Worm (Caenorhabditis elegans) whole organism, L2 larva: Measurements from ENCODE around the gene gbb-2.

Source experiments
- ceh-82 ChIP-seq: fragments of 150-350 bp; optimal IDR thresholded peaks from 2 replicates; lab custom pipeline; 2014; ENCODE audit warnings: missing biosample characterization, missing genetic modification characterization
- elt-1 ChIP-seq: fragments of 150-350 bp; optimal IDR thresholded peaks from 2 replicates; lab custom pipeline; 2014; ENCODE audit warnings: missing biosample characterization, missing genetic modification characterization
- elt-3 ChIP-seq: sonication (generic microtip); optimal IDR thresholded peaks from 2 replicates; lab custom pipeline; 2017; ENCODE audit warnings: missing biosample characterization, missing genetic modification characterization
- lin-13 ChIP-seq: fragments of 150-350 bp; optimal IDR thresholded peaks from 2 replicates; lab custom pipeline; 2014; ENCODE audit warnings: missing biosample characterization, missing genetic modification reagents, missing genetic modification characterization
- lsy-2 ChIP-seq, 2 experiments: fragments of 150-350 bp in 1 of 2; sonication (generic microtip) in 1 of 2; optimal IDR thresholded peaks; 2 replicates each; lab custom pipeline; 2014 to 2017; ENCODE audit warnings: missing biosample characterization in 2 of 2, missing genetic modification characterization in 2 of 2
- sma-9 ChIP-seq, 2 experiments: fragments of 150-350 bp in 1 of 2; sonication (generic microtip) in 1 of 2; optimal IDR thresholded peaks; 2 replicates each; lab custom pipeline; 2014 to 2016; ENCODE audit warnings: missing genetic modification characterization in 2 of 2, mild to moderate bottlenecking in 1 of 2, missing biosample characterization in 1 of 2, missing compliant biosample characterization in 1 of 2, missing genetic modification reagents in 1 of 2, moderate library complexity in 1 of 2

DNA sequence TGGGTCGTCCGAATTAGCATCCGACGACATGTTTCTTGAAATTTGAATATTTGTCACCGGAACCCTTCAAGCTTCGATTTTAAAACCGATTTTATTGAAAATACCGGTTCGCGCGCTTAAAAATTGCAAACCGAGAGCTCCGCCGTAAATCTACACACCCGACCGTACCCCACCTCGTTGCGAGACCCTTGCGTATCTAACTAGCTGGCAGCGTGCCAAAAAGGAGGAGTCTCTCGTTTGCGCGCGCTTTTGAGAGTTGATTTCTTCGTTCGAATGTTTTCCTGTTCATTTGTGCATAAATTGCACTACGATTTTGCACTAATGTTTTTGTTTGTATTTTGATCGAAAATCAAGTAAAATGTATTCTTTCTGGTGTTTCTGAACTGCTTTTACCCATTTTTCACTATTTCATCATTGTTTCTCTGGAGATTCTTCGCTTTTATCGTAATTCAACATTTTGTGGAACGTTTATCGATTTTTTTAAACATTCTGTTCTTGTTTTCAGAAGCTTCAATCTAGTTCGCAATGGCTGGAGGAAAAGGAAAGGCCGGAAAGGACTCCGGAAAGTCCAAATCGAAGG, 60.7 kb downstream of the gbb-2 start, which contains the start of the genes wapl-1 and htz-1:
- TF ChIP-seq elt-3 (tag; lab: Kevin White, UChicago) (no peak), lin-13 (GFP tag; lab: Kevin White, UChicago) (peak; percentile 97), sma-9 (GFP tag; optimal IDR thresholded peaks at IDR 0.05; lab: Kevin White, UChicago) (peak; percentile 97), sma-9 (tag; optimal IDR thresholded peaks at IDR 0.05; lab: Kevin White, UChicago) (no peak), elt-1 (tag; lab: Kevin White, UChicago) (no peak), ceh-82 (tag; lab: Kevin White, UChicago) (peak; percentile 90), lsy-2 (tag; optimal IDR thresholded peaks at IDR 0.05; lab: Kevin White, UChicago) (peak; percentile 99)
